Worm (Caenorhabditis elegans) whole organism, L4 larva: Measurements from ENCODE around the gene C28H8.5.
A peak's percentile ranks its signal among the peaks of the same experiment; 100 is the strongest.

Source experiments
- D1046.2 ChIP-seq: fragments of 200-800 bp; sonication (Bioruptor generic); IDR thresholded peaks from 2 replicates; pipeline ENCODE4 v1.3.6; 2022; ENCODE audit warnings: missing genetic modification characterization, missing compliant biosample characterization
- R02D3.7 ChIP-seq: fragments of 150-350 bp; sonication (generic microtip); optimal IDR thresholded peaks from 3 replicates; lab custom pipeline; 2014; ENCODE audit warnings: missing biosample characterization, missing genetic modification characterization
- daf-12 ChIP-seq: fragments of 150-350 bp; optimal IDR thresholded peaks from 2 replicates; lab custom pipeline; 2014; ENCODE audit warnings: missing biosample characterization, missing genetic modification reagents, missing genetic modification characterization
- daf-8 ChIP-seq: fragments of 200-800 bp; sonication (Bioruptor generic); IDR thresholded peaks from 2 replicates; pipeline ENCODE4 v1.3.6; 2022; ENCODE audit warnings: missing genetic modification characterization, missing compliant biosample characterization
- dpl-1 ChIP-seq: fragments of 150-350 bp; optimal IDR thresholded peaks from 2 replicates; lab custom pipeline; 2014; ENCODE audit warnings: missing biosample characterization, missing genetic modification reagents, missing genetic modification characterization
- lin-29 ChIP-seq: fragments of 200-800 bp; sonication (Bioruptor generic); IDR thresholded peaks from 2 replicates; pipeline ENCODE4 v1.3.6; 2022; ENCODE audit warnings: missing genetic modification reagents, missing genetic modification characterization, missing compliant biosample characterization
- lsy-2 ChIP-seq, 2 experiments: fragments of 150-350 bp in 1 of 2; sonication (generic microtip) in 1 of 2; optimal IDR thresholded peaks; 2 replicates each; lab custom pipeline; 2014 to 2017; ENCODE audit warnings: missing biosample characterization in 2 of 2, missing genetic modification characterization in 2 of 2
- mep-1 ChIP-seq: fragments of 150-350 bp; sonication (generic microtip); optimal IDR thresholded peaks from 3 replicates; lab custom pipeline; 2014; ENCODE audit warnings: missing biosample characterization, missing genetic modification characterization
- nhr-111 ChIP-seq: fragments of 200-800 bp; sonication (Bioruptor generic); optimal IDR thresholded peaks from 2 replicates; lab custom pipeline; 2018; ENCODE audit warnings: mild to moderate bottlenecking, missing genetic modification characterization, missing compliant biosample characterization
- nhr-237 ChIP-seq: sonication (generic microtip); optimal IDR thresholded peaks from 2 replicates; lab custom pipeline; 2017; ENCODE audit warnings: missing biosample characterization, missing genetic modification characterization
- pha-4 ChIP-seq, 2 experiments: fragments of 150-350 bp in 1 of 2; fragments of 200-800 bp in 1 of 2; sonication (Bioruptor generic) in 1 of 2; IDR thresholded peaks in 1 of 2; optimal IDR thresholded peaks in 1 of 2; 2 replicates each; pipeline versions ENCODE4 v1.3.6 to Lab custom; 2014 to 2022; ENCODE audit warnings: missing genetic modification characterization in 2 of 2, missing genetic modification reagents in 2 of 2, missing biosample characterization in 1 of 2, missing compliant biosample characterization in 1 of 2
- pqm-1 ChIP-seq: sonication (generic microtip); optimal IDR thresholded peaks from 2 replicates; lab custom pipeline; 2017; ENCODE audit warnings: missing biosample characterization, missing genetic modification characterization
- unc-130 ChIP-seq: sonication (generic microtip); optimal IDR thresholded peaks from 2 replicates; lab custom pipeline; 2016; ENCODE audit warnings: missing genetic modification reagents, missing genetic modification characterization, missing compliant biosample characterization
- zfp-3 ChIP-seq: fragments of 200-800 bp; sonication (Bioruptor generic); conservative IDR thresholded peaks from 2 replicates; pipeline ENCODE4 v1.3.6; 2022; ENCODE audit warnings: missing genetic modification reagents, missing genetic modification characterization, missing compliant biosample characterization

DNA sequence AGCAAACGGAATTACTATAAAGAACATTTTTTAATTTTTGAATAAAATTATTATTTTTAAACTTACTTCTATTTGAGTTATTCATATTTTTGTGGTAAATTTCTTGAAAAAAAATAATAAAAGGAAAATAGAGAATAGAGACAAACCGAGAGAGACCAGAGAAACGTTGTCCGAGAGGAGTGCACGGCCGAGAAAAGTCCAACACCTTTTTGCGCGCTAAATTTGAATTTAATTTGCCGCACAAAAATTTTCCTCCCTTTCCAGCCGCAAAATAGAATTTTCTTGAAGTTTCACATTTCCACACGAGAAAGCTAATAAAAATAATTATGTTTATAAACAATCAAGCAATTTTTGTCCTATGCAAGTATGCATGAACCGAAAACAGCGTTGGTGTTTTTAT is 12.3 kb upstream of the C28H8.5 start, which contains the start of the genes F01F1.11 and F01F1.3:
- TF ChIP-seq unc-130 (GFP tag; lab: Kevin White, UChicago): peak; percentile 83
- no peak for TF ChIP-seq pqm-1 (tag; lab: Kevin White, UChicago)
- TF ChIP-seq D1046.2 (GFP tag; lab: Robert Waterston, UW): no peak
- TF ChIP-seq daf-12 (tag; lab: Kevin White, UChicago): no peak
- TF ChIP-seq mep-1 (tag; lab: Kevin White, UChicago): peak; percentile 57
- no peak; the same call in 1 of the 2 replicates for TF ChIP-seq zfp-3
- TF ChIP-seq nhr-111: no peak
- TF ChIP-seq dpl-1 (GFP tag; lab: Kevin White, UChicago): peak; percentile 98
- TF ChIP-seq lsy-2 (tag; optimal IDR thresholded peaks at IDR 0.05; lab: Kevin White, UChicago): peak in 1 of 2 experiments; percentile 89
- TF ChIP-seq pha-4 (GFP tag; IDR thresholded peaks at IDR 0.05; lab: Robert Waterston, UW): 0 out of 2 replicates have a peak, but pooled peaks have one; percentile 21
- no peak for TF ChIP-seq pha-4 (tag; optimal IDR thresholded peaks at IDR 0.05; lab: Kevin White, UChicago)
- no peak for TF ChIP-seq R02D3.7 (tag; lab: Kevin White, UChicago)
- TF ChIP-seq daf-8: no peak
- no peak for TF ChIP-seq nhr-237 (tag; lab: Kevin White, UChicago)
- no peak for TF ChIP-seq lin-29 (GFP tag; lab: Robert Waterston, UW)
